Worm (Caenorhabditis elegans) whole organism, L3 larva: ENCODE measurements around the gene ZK563.7.

Experiments
- R02D3.7 ChIP-seq: fragments of 150-350 bp; optimal IDR thresholded peaks from 2 replicates; lab custom pipeline; 2014; ENCODE audit warnings: missing biosample characterization, missing genetic modification characterization
- ama-1 ChIP-seq: fragments of 150-350 bp; optimal IDR thresholded peaks from 2 replicates; lab custom pipeline; 2018
- ceh-16 ChIP-seq: sonication (generic microtip); optimal IDR thresholded peaks from 2 replicates; lab custom pipeline; 2017; ENCODE audit warnings: missing biosample characterization, missing genetic modification characterization
- ceh-28 ChIP-seq: fragments of 150-350 bp; optimal IDR thresholded peaks from 2 replicates; lab custom pipeline; 2014; ENCODE audit warnings: missing biosample characterization, missing genetic modification reagents, missing genetic modification characterization
- ceh-82 ChIP-seq: fragments of 150-350 bp; optimal IDR thresholded peaks from 2 replicates; lab custom pipeline; 2014; ENCODE audit warnings: missing biosample characterization, missing genetic modification characterization
- ceh-9 ChIP-seq: sonication (generic microtip); optimal IDR thresholded peaks from 2 replicates; lab custom pipeline; 2018; ENCODE audit warnings: missing biosample characterization, missing genetic modification characterization
- daf-12 ChIP-seq: fragments of 150-350 bp; optimal IDR thresholded peaks from 2 replicates; lab custom pipeline; 2014; ENCODE audit warnings: missing biosample characterization, missing genetic modification reagents, missing genetic modification characterization
- egl-27 ChIP-seq: sonication (generic microtip); optimal IDR thresholded peaks from 4 replicates; lab custom pipeline; 2017; ENCODE audit warnings: missing biosample characterization, missing genetic modification reagents, missing genetic modification characterization
- egl-5 ChIP-seq: fragments of 150-350 bp; optimal IDR thresholded peaks from 2 replicates; lab custom pipeline; 2017; ENCODE audit warnings: missing biosample characterization, missing genetic modification reagents, missing genetic modification characterization, inconsistent platforms
- elt-1 ChIP-seq: fragments of 150-350 bp; optimal IDR thresholded peaks from 2 replicates; lab custom pipeline; 2014; ENCODE audit warnings: missing biosample characterization, missing genetic modification characterization
- elt-2 ChIP-seq: sonication (generic microtip); optimal IDR thresholded peaks from 2 replicates; lab custom pipeline; 2016; ENCODE audit warnings: missing genetic modification reagents, mild to moderate bottlenecking, missing genetic modification characterization, missing compliant biosample characterization
- elt-3 ChIP-seq, 3 experiments: fragments of 150-350 bp in 1 of 3; sonication (generic microtip) in 2 of 3; optimal IDR thresholded peaks; 2 replicates in 2 of 3; 4 replicates in 1 of 3; lab custom pipeline; 2014 to 2017; ENCODE audit warnings: missing biosample characterization in 3 of 3, missing genetic modification characterization in 3 of 3
- fkh-10 ChIP-seq: sonication (generic microtip); optimal IDR thresholded peaks from 2 replicates; lab custom pipeline; 2017; ENCODE audit warnings: missing biosample characterization, missing genetic modification reagents, missing genetic modification characterization
- fkh-2 ChIP-seq: fragments of 150-350 bp; optimal IDR thresholded peaks from 2 replicates; lab custom pipeline; 2014; ENCODE audit warnings: missing biosample characterization, missing genetic modification reagents, missing genetic modification characterization
- hmg-11 ChIP-seq: sonication (generic microtip); optimal IDR thresholded peaks from 2 replicates; lab custom pipeline; 2016; ENCODE audit warnings: missing genetic modification characterization, missing compliant biosample characterization
- jun-1 ChIP-seq: fragments of 150-350 bp; optimal IDR thresholded peaks from 2 replicates; lab custom pipeline; 2014; ENCODE audit warnings: missing biosample characterization, missing genetic modification reagents, missing genetic modification characterization
- lin-15B ChIP-seq: fragments of 150-350 bp; optimal IDR thresholded peaks from 2 replicates; lab custom pipeline; 2014; ENCODE audit warnings: missing biosample characterization, missing genetic modification characterization
- lin-39 ChIP-seq: fragments of 150-350 bp; optimal IDR thresholded peaks from 2 replicates; lab custom pipeline; 2018; ENCODE audit warnings: missing biosample characterization, missing genetic modification reagents, missing genetic modification characterization
- mdl-1 ChIP-seq: fragments of 150-350 bp; optimal IDR thresholded peaks from 2 replicates; lab custom pipeline; 2014; ENCODE audit warnings: missing biosample characterization, missing genetic modification characterization
- nfya-1 ChIP-seq: sonication (generic microtip); optimal IDR thresholded peaks from 2 replicates; lab custom pipeline; 2017; ENCODE audit warnings: missing genetic modification characterization, mild to moderate bottlenecking, missing compliant biosample characterization, antibody characterized with exemption, moderate library complexity; ENCODE audit not compliant: insufficient read depth
- nhr-12 ChIP-seq: fragments of 150-350 bp; optimal IDR thresholded peaks from 2 replicates; lab custom pipeline; 2014; ENCODE audit warnings: missing biosample characterization, missing genetic modification characterization
- nhr-23 ChIP-seq: fragments of 150-350 bp; optimal IDR thresholded peaks from 2 replicates; lab custom pipeline; 2014; ENCODE audit warnings: missing biosample characterization, missing genetic modification reagents, missing genetic modification characterization
- nhr-237 ChIP-seq: fragments of 150-350 bp; optimal IDR thresholded peaks from 2 replicates; lab custom pipeline; 2014; ENCODE audit warnings: missing biosample characterization, missing genetic modification characterization
- nhr-25 ChIP-seq: sonication (generic microtip); optimal IDR thresholded peaks from 2 replicates; lab custom pipeline; 2017; ENCODE audit warnings: missing biosample characterization, missing genetic modification characterization
- nhr-43 ChIP-seq: sonication (generic microtip); optimal IDR thresholded peaks from 2 replicates; lab custom pipeline; 2016; ENCODE audit warnings: mild to moderate bottlenecking, missing genetic modification characterization, missing compliant biosample characterization; ENCODE audit not compliant: poor library complexity, severe bottlenecking
- nhr-67 ChIP-seq: fragments of 150-350 bp; optimal IDR thresholded peaks from 2 replicates; lab custom pipeline; 2014; ENCODE audit warnings: missing biosample characterization, missing genetic modification characterization
- nhr-76 ChIP-seq: fragments of 150-350 bp; sonication (generic microtip); optimal IDR thresholded peaks from 5 replicates; lab custom pipeline; 2014; ENCODE audit warnings: missing biosample characterization, missing genetic modification characterization
- pha-4 ChIP-seq: fragments of 150-350 bp; optimal IDR thresholded peaks from 2 replicates; lab custom pipeline; 2014; ENCODE audit warnings: missing biosample characterization, missing genetic modification reagents, missing genetic modification characterization
- sea-2 ChIP-seq: fragments of 150-350 bp; sonication (generic microtip); optimal IDR thresholded peaks from 4 replicates; lab custom pipeline; 2014; ENCODE audit warnings: missing biosample characterization, missing genetic modification reagents, missing genetic modification characterization
- skn-1 ChIP-seq: fragments of 150-350 bp; optimal IDR thresholded peaks from 2 replicates; lab custom pipeline; 2014; ENCODE audit warnings: missing biosample characterization, missing genetic modification characterization
- tbx-2 ChIP-seq: sonication (generic microtip); optimal IDR thresholded peaks from 2 replicates; lab custom pipeline; 2016; ENCODE audit warnings: mild to moderate bottlenecking, missing genetic modification characterization, missing compliant biosample characterization
- unc-39 ChIP-seq: sonication (generic microtip); optimal IDR thresholded peaks from 4 replicates; lab custom pipeline; 2017; ENCODE audit warnings: missing biosample characterization, missing genetic modification characterization
- unc-62 ChIP-seq: fragments of 150-350 bp; sonication (generic microtip); optimal IDR thresholded peaks from 4 replicates; lab custom pipeline; 2014; ENCODE audit warnings: missing biosample characterization, missing genetic modification reagents, missing genetic modification characterization
- zag-1 ChIP-seq: fragments of 150-350 bp; optimal IDR thresholded peaks from 2 replicates; lab custom pipeline; 2014; ENCODE audit warnings: missing biosample characterization, missing genetic modification characterization
- ztf-11 ChIP-seq: fragments of 150-350 bp; optimal IDR thresholded peaks from 2 replicates; lab custom pipeline; 2014; ENCODE audit warnings: missing biosample characterization, missing genetic modification characterization
- ztf-4 ChIP-seq: fragments of 150-350 bp; optimal IDR thresholded peaks from 2 replicates; lab custom pipeline; 2014; ENCODE audit warnings: missing biosample characterization, missing genetic modification characterization

The ZK563.7 gene

ce11 chrX:3374642-3375041 is 5.6 kb upstream of the ZK563.7 start, which contains the start of gene clc-3:
TSS of gene clc-3 (minus strand) at chrX:3374742.
- no peak for TF ChIP-seq skn-1 (tag; lab: Kevin White, UChicago)
- TF ChIP-seq egl-27 (tag; lab: Kevin White, UChicago), result no peak
- no peak for TF ChIP-seq nhr-25 (tag; lab: Kevin White, UChicago)
- no peak for TF ChIP-seq R02D3.7 (tag; lab: Kevin White, UChicago)
- TF ChIP-seq lin-15B (tag; lab: Kevin White, UChicago), result no peak
- TF ChIP-seq sea-2 (GFP tag; lab: Kevin White, UChicago), result no peak
- TF ChIP-seq ztf-4 (tag; lab: Kevin White, UChicago), result no peak

DNA sequence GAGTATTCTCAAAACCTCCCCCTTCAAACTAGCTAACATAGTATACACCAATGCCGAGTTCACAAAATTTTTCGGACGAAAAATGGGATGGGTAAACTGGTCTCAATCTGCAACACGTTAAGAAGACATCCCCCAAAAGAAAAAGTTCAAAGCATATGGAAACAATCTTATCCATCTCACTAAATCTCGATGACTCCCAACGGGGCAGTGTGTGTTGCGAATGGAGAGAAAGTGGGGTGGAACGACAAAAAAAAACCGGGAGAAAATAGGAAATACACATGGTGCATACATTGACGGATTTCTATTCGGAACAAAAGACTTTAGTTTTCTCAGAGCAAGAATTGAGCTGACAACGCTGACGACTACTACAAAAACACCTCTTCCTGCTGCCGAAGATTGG is 4.9 kb upstream of the ZK563.7 start:
- TF ChIP-seq zag-1 (tag; lab: Kevin White, UChicago), result no peak

- TF ChIP-seq jun-1 (tag; lab: Kevin White, UChicago) (no peak), elt-2 (tag; lab: Kevin White, UChicago) (peak; percentile 9), zag-1 (tag; lab: Kevin White, UChicago) (no peak), hmg-11 (peak; percentile 59), nhr-23 (tag; lab: Kevin White, UChicago) (peak; percentile 11), fkh-10 (no peak), lin-15B (tag; lab: Kevin White, UChicago) (peak; percentile 1), fkh-2 (tag; lab: Kevin White, UChicago) (no peak), sea-2 (GFP tag; lab: Kevin White, UChicago) (no peak), lin-39 (tag; lab: Kevin White, UChicago) (peak; percentile 23), unc-62 (no peak), pha-4 (tag; lab: Kevin White, UChicago) (peak; percentile 19), ztf-4 (tag; lab: Kevin White, UChicago) (no peak), ztf-11 (tag; lab: Kevin White, UChicago) (no peak), nhr-76 (tag; lab: Kevin White, UChicago) (no peak), daf-12 (no peak), nhr-237 (tag; lab: Kevin White, UChicago) (no peak), nhr-67 (no peak), nhr-43 (tag; lab: Kevin White, UChicago) (peak; percentile 18), egl-5 (tag; lab: Kevin White, UChicago) (no peak), elt-3 (tag; optimal IDR thresholded peaks at IDR 0.05; lab: Kevin White, UChicago) (no peak), ceh-9 (tag; lab: Kevin White, UChicago) (no peak), ceh-82 (tag; lab: Kevin White, UChicago) (no peak), unc-39 (tag; lab: Kevin White, UChicago) (no peak), ama-1 (lab: Kevin White, UChicago) (no peak), mdl-1 (tag; lab: Kevin White, UChicago) (no peak), R02D3.7 (tag; lab: Kevin White, UChicago) (no peak), nhr-25 (tag; lab: Kevin White, UChicago) (peak; percentile 11), ceh-28 (tag; lab: Kevin White, UChicago) (no peak), nfya-1 (tag; lab: Kevin White, UChicago) (peak; percentile 22)
Measured at ce11 chrX:3379114-3379513, 1.2 kb upstream of the ZK563.7 start, which contains the start of gene sorf-1. TSS of gene sorf-1 (minus strand) at chrX:3379248.

- TF ChIP-seq ceh-82 (tag; lab: Kevin White, UChicago) (no peak), egl-27 (tag; lab: Kevin White, UChicago) (no peak), pha-4 (tag; lab: Kevin White, UChicago) (no peak), zag-1 (tag; lab: Kevin White, UChicago) (no peak), ama-1 (lab: Kevin White, UChicago) (no peak), nhr-76 (tag; lab: Kevin White, UChicago) (no peak), egl-5 (tag; lab: Kevin White, UChicago) (no peak)
- TF ChIP-seq, all 47 proteins: peak for 0
Measured at ce11 chrX:3385362-3385761, 5.1 kb downstream of the ZK563.7 start, which contains the start of gene acp-1. TSS of gene acp-1 (minus strand) at chrX:3385462.

DNA sequence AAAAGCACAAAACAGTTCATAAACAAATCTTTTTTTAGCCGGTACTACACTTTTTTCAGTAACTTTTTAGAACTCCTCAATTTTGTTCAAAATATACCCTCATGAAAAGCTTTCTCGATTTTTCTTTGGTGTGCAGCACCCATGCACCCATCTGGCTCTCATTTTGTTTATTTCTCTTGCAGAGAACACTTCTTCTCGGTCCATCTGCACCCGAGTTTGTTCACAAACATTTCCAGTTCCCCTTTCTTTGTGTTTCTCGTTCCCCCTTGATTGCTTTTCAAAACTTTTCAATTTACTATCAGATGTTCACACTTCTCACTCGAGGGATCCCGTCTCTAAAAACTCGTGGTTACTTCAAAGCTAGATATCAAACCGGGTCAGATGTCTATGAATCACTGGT is 13.3 kb downstream of the ZK563.7 start, which contains the start of gene slcf-2:
Gene slcf-2 (plus strand): TSS at position 301 of the 400 bp plus-strand sequence.
- TF ChIP-seq nhr-43 (tag; lab: Kevin White, UChicago), result no peak
- no peak for TF ChIP-seq ceh-82 (tag; lab: Kevin White, UChicago)
- no peak for TF ChIP-seq mdl-1 (tag; lab: Kevin White, UChicago)
- no peak for TF ChIP-seq nhr-237 (tag; lab: Kevin White, UChicago)
- no peak for TF ChIP-seq skn-1 (tag; lab: Kevin White, UChicago)
- TF ChIP-seq ceh-9 (tag; lab: Kevin White, UChicago), result no peak
- no peak for TF ChIP-seq tbx-2
- TF ChIP-seq ceh-16, result no peak
- no peak for TF ChIP-seq nhr-12 (tag; lab: Kevin White, UChicago)
- no peak for TF ChIP-seq unc-62
- no peak for TF ChIP-seq lin-15B (tag; lab: Kevin White, UChicago)
- no peak for TF ChIP-seq ama-1 (lab: Kevin White, UChicago)
- TF ChIP-seq fkh-10, result no peak
- no peak for TF ChIP-seq sea-2 (GFP tag; lab: Kevin White, UChicago)
- no peak for TF ChIP-seq elt-1 (tag; lab: Kevin White, UChicago)
- no peak for TF ChIP-seq ceh-28 (tag; lab: Kevin White, UChicago)
- TF ChIP-seq, all 47 proteins: peak for 0
